Fruit fly (Drosophila melanogaster): Measurements from ENCODE around the gene CG34008.

Gene CG34008

DNA sequence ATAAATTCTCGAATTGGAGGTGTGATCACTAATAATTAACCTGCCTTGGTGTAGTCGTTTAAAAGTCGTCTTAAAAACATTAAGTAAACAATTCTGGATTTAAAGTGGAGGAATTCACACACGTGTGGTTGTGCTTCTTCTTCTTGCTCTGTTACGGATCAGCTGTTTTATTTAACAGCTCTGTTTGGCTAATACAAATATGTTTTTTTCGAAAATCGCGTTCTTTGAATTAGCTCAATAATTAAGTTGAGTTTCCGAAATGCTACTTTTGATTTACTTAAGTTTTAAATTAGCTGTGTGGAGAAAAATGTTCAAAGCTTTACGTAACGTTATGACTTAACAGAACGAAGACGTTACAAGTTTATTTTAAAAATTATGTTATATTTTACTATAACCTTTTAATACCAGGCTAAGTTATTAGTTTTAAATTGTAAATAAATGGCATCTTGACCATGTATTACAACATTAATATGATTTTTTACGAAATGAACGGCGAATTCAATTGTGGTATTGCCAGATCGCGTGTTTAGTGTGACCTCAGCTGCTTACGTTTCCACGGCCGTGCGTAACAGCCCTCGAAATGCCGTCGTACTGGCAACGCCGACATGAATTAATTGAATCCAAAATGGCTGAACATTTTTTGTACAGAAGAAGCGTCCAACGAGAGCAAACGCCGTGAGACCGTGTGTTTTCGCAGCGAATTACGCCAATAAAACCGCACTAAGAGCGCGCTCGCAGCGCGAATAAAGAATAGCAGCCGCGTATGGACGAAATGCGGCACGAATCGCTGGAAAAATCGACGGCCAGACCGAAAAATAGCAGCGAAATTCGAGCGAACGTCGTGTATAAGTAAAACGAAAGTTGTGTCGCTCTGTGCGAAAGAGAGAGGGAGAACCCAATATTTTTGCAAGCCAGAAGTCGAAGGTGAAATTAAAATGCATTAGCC, 11.5 kb upstream of the CG34008 start, which contains the start of the genes Pus1 and bon (continued):
- TF ChIP-seq CG8632 (GFP tag; optimal IDR thresholded peaks at IDR 0.05) (no peak), Eip75B (GFP tag; optimal IDR thresholded peaks at IDR 0.05) (peak; percentile 1), CG11294 (GFP tag; IDR thresholded peaks at IDR 0.05) (no peak), Ets21C (GFP tag; optimal IDR thresholded peaks at IDR 0.05) (no peak), lz (GFP tag; optimal IDR thresholded peaks at IDR 0.05) (peak; percentile 53), Eip78C (GFP tag) (peak; percentile 65), OdsH (GFP tag; optimal IDR thresholded peaks at IDR 0.05) (no peak), Eip93F (GFP tag; optimal IDR thresholded peaks at IDR 0.05) (no peak), CG31627 (GFP tag; optimal IDR thresholded peaks at IDR 0.05) (peak; percentile 30), CG34406 (GFP tag; optimal IDR thresholded peaks at IDR 0.05) (no peak), esn (GFP tag; optimal IDR thresholded peaks at IDR 0.05) (peak; percentile 36), CG15336 (GFP tag; IDR thresholded peaks at IDR 0.05) (no peak), CG10669 (GFP tag; optimal IDR thresholded peaks at IDR 0.05) (no peak), Lpt (GFP tag; optimal IDR thresholded peaks at IDR 0.05) (no peak), eg (GFP tag; IDR thresholded peaks at IDR 0.05) (0 out of 3 replicates have a peak, but pooled peaks have one; percentile 14), CG6854 (GFP tag; optimal IDR thresholded peaks at IDR 0.05) (no peak), spab (GFP tag; optimal IDR thresholded peaks at IDR 0.05) (no peak), Sox102F (GFP tag; optimal IDR thresholded peaks at IDR 0.05) (peak; percentile 24)

DNA sequence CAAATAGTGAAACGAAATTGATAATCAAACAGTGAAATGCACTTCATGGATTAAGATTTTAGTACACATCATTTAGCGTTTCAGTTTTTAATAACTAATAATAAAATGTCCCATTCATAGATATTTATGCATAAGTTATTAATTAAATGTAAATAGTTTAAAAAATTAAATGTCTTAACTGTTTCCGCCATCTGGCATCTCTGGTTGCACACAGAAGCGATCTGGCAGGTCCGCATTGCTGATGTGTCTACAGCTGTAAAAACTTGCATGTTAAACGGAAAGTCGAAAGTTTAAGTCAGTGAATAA, 7.1 kb upstream of the CG34008 start, which contains the start of gene Srp72:
Gene Srp72 (plus strand): TSS at position 232 of the 306 bp plus-strand sequence.
- no peak for TF ChIP-seq CG4318 (GFP tag; optimal IDR thresholded peaks at IDR 0.05)
- no peak for TF ChIP-seq CG16779 (tag; optimal IDR thresholded peaks at IDR 0.05)
- no peak for TF ChIP-seq CG6854 (GFP tag; optimal IDR thresholded peaks at IDR 0.05)
- TF ChIP-seq topi (GFP tag; optimal IDR thresholded peaks at IDR 0.05) = peak; percentile 45
- TF ChIP-seq Ets96B (tag; optimal IDR thresholded peaks at IDR 0.05) = no peak
- TF ChIP-seq CG1621 (tag; optimal IDR thresholded peaks at IDR 0.05) = no peak
- peak; percentile 26 for TF ChIP-seq Sox14 (GFP tag; optimal IDR thresholded peaks at IDR 0.05)
- TF ChIP-seq CG3919 (GFP tag; optimal IDR thresholded peaks at IDR 0.05) = peak; percentile 52
- TF ChIP-seq pdm3 (GFP tag; optimal IDR thresholded peaks at IDR 0.05) = peak; percentile 55
- TF ChIP-seq Hr4 (GFP tag; optimal IDR thresholded peaks at IDR 0.05) = peak; percentile 59
- TF ChIP-seq CG6808 (GFP tag; optimal IDR thresholded peaks at IDR 0.05) = peak; percentile 41
- peak; percentile 41 for TF ChIP-seq CG10669 (GFP tag; optimal IDR thresholded peaks at IDR 0.05)
- peak; percentile 0 for TF ChIP-seq Ets21C (GFP tag; optimal IDR thresholded peaks at IDR 0.05)
- peak; percentile 35 for TF ChIP-seq CG7368 (GFP tag; optimal IDR thresholded peaks at IDR 0.05)
- TF ChIP-seq ss (GFP tag; optimal IDR thresholded peaks at IDR 0.05) = peak in 1 of 2 experiments; percentile 15
- peak; percentile 34 for TF ChIP-seq CG32006 (GFP tag; optimal IDR thresholded peaks at IDR 0.05)
- TF ChIP-seq esn (GFP tag; optimal IDR thresholded peaks at IDR 0.05) = peak; percentile 60
- peak; percentile 55 for TF ChIP-seq lz (GFP tag; optimal IDR thresholded peaks at IDR 0.05)
- TF ChIP-seq Eip75B (GFP tag; optimal IDR thresholded peaks at IDR 0.05) = peak; percentile 40
- peak; percentile 30 for TF ChIP-seq Eip93F (GFP tag; optimal IDR thresholded peaks at IDR 0.05)
- no peak for TF ChIP-seq fd85E (GFP tag; optimal IDR thresholded peaks at IDR 0.05)
- peak; percentile 48 for TF ChIP-seq CG10631 (GFP tag; optimal IDR thresholded peaks at IDR 0.05)
- TF ChIP-seq CG6792 (GFP tag; optimal IDR thresholded peaks at IDR 0.05) = peak; percentile 6
- TF ChIP-seq dsx (GFP tag; optimal IDR thresholded peaks at IDR 0.05; ENCODE audit: poor library complexity, severe bottlenecking) = no peak
- TF ChIP-seq Gug (GFP tag; IDR thresholded peaks at IDR 0.05) = peak; percentile 36; the same call in 1 of the 2 replicates
- TF ChIP-seq Blimp-1 (GFP tag; optimal IDR thresholded peaks at IDR 0.05) = no peak
- peak; percentile 58 for TF ChIP-seq acj6 (GFP tag; optimal IDR thresholded peaks at IDR 0.05)
- TF ChIP-seq achi (GFP tag; optimal IDR thresholded peaks at IDR 0.05) = peak; percentile 56
- TF ChIP-seq Lpt (GFP tag; optimal IDR thresholded peaks at IDR 0.05) = peak; percentile 35
- TF ChIP-seq Hr38 (GFP tag; optimal IDR thresholded peaks at IDR 0.05) = no peak
- peak; percentile 40 for TF ChIP-seq Sox15 (GFP tag; optimal IDR thresholded peaks at IDR 0.05)
- no peak for TF ChIP-seq dac (GFP tag; optimal IDR thresholded peaks at IDR 0.05)
- TF ChIP-seq vri (GFP tag; optimal IDR thresholded peaks at IDR 0.05) = no peak
- TF ChIP-seq CG3032 (tag; optimal IDR thresholded peaks at IDR 0.05) = peak; percentile 28
- no peak for TF ChIP-seq spab (GFP tag; optimal IDR thresholded peaks at IDR 0.05)
- peak; percentile 13 for TF ChIP-seq fkh (GFP tag; optimal IDR thresholded peaks at IDR 0.05)
- TF ChIP-seq CG11294 (GFP tag; IDR thresholded peaks at IDR 0.05) = peak; percentile 8; the same call in 1 of the 2 replicates
- TF ChIP-seq net (GFP tag; optimal IDR thresholded peaks at IDR 0.05) = no peak
- no peak for TF ChIP-seq CG6163 (GFP tag; IDR thresholded peaks at IDR 0.05)
